Fruit fly (Drosophila melanogaster) whole organism, embryonic: ENCODE data around the gene CG31077.

ENCODE experiments used
- Bgb ChIP-seq: fragments of 200-800 bp; sonication (Bioruptor generic); IDR thresholded peaks from 2 replicates; pipeline ENCODE4 v1.3.6; 2022; ENCODE audit warnings: missing biosample characterization, missing genetic modification characterization; ENCODE audit not compliant: partially characterized antibody
- CG10366 ChIP-seq: fragments of 200-800 bp; sonication (Bioruptor generic); IDR thresholded peaks from 2 replicates; pipeline ENCODE4 v1.3.6; 2022; ENCODE audit warnings: missing biosample characterization, missing genetic modification characterization
- CG10543 ChIP-seq: fragments of 200-800 bp; sonication (Bioruptor generic); optimal IDR thresholded peaks from 3 replicates; lab custom pipeline; 2017; ENCODE audit warnings: missing biosample characterization, mild to moderate bottlenecking, missing genetic modification characterization, moderate library complexity
- CG11085 ChIP-seq: fragments of 200-800 bp; sonication (Bioruptor generic); IDR thresholded peaks from 2 replicates; pipeline ENCODE4 v1.3.6; 2022; ENCODE audit warnings: missing biosample characterization, missing genetic modification characterization
- CG11093 ChIP-seq: fragments of 200-800 bp; sonication (Bioruptor generic); IDR thresholded peaks from 3 replicates; pipeline ENCODE4 v1.3.6; 2022; ENCODE audit warnings: missing biosample characterization, missing genetic modification characterization
- CG11398 ChIP-seq: fragments of 200-800 bp; sonication (Bioruptor generic); optimal IDR thresholded peaks from 2 replicates; lab custom pipeline; 2016; ENCODE audit warnings: missing biosample characterization, missing genetic modification characterization
- CG12769 ChIP-seq: fragments of 200-800 bp; sonication (Bioruptor generic); optimal IDR thresholded peaks from 2 replicates; lab custom pipeline; 2019; ENCODE audit warnings: missing biosample characterization, mild to moderate bottlenecking, missing genetic modification characterization, moderate library complexity
- CG14667 ChIP-seq: fragments of 200-800 bp; sonication (Bioruptor generic); IDR thresholded peaks from 2 replicates; pipeline ENCODE4 v1.3.6; 2022; ENCODE audit warnings: missing biosample characterization, missing genetic modification characterization
- CG15073 ChIP-seq: fragments of 200-800 bp; sonication (Bioruptor generic); optimal IDR thresholded peaks from 2 replicates; lab custom pipeline; 2016; ENCODE audit warnings: missing biosample characterization, missing genetic modification characterization
- CG18476 ChIP-seq: fragments of 200-800 bp; sonication (Bioruptor generic); optimal IDR thresholded peaks from 2 replicates; lab custom pipeline; 2016; ENCODE audit warnings: missing biosample characterization, mild to moderate bottlenecking, missing genetic modification characterization
- CG18599 ChIP-seq: fragments of 200-800 bp; sonication (Bioruptor generic); optimal IDR thresholded peaks from 3 replicates; lab custom pipeline; 2017; ENCODE audit warnings: missing biosample characterization, missing genetic modification characterization, mild to moderate bottlenecking, moderate library complexity, missing genetic modification reagents
- CG31224 ChIP-seq: fragments of 200-800 bp; sonication (Bioruptor generic); IDR thresholded peaks from 2 replicates; pipeline ENCODE4 v1.3.6; 2022; ENCODE audit warnings: missing biosample characterization, missing genetic modification characterization
- CG5180 ChIP-seq: fragments of 200-800 bp; sonication (Bioruptor generic); optimal IDR thresholded peaks from 3 replicates; lab custom pipeline; 2017; ENCODE audit warnings: missing biosample characterization, missing genetic modification characterization, mild to moderate bottlenecking, moderate library complexity, missing genetic modification reagents
- CG5245 ChIP-seq: fragments of 200-800 bp; sonication (Bioruptor generic); optimal IDR thresholded peaks from 3 replicates; lab custom pipeline; 2016; ENCODE audit warnings: missing biosample characterization, missing genetic modification characterization
- CG5953 ChIP-seq: fragments of 200-800 bp; sonication (Bioruptor generic); IDR thresholded peaks from 2 replicates; pipeline ENCODE4 v1.3.6; 2022; ENCODE audit warnings: missing biosample characterization, missing genetic modification characterization
- CG6689 ChIP-seq: fragments of 200-800 bp; sonication (Bioruptor generic); IDR thresholded peaks from 2 replicates; pipeline ENCODE4 v1.3.6; 2022; ENCODE audit warnings: missing biosample characterization, missing genetic modification characterization
- CG7271 ChIP-seq: fragments of 200-800 bp; sonication (Bioruptor generic); optimal IDR thresholded peaks from 2 replicates; lab custom pipeline; 2018; ENCODE audit warnings: missing biosample characterization, mild to moderate bottlenecking, missing genetic modification characterization, moderate library complexity
- CG7839 ChIP-seq: fragments of 200-800 bp; sonication (Bioruptor generic); optimal IDR thresholded peaks from 3 replicates; lab custom pipeline; 2018; ENCODE audit warnings: missing biosample characterization, mild to moderate bottlenecking, missing genetic modification characterization, moderate library complexity
- CG8388 ChIP-seq: fragments of 200-800 bp; sonication (Bioruptor generic); optimal IDR thresholded peaks from 2 replicates; lab custom pipeline; 2019; ENCODE audit warnings: missing biosample characterization, mild to moderate bottlenecking, missing genetic modification characterization, moderate library complexity
- CG9609 ChIP-seq: fragments of 200-800 bp; sonication (Bioruptor generic); optimal IDR thresholded peaks from 3 replicates; lab custom pipeline; 2016; ENCODE audit warnings: missing biosample characterization, missing genetic modification characterization
- D19A ChIP-seq: fragments of 200-800 bp; optimal IDR thresholded peaks from 3 replicates; lab custom pipeline; 2019; ENCODE audit warnings: missing biosample characterization, mild to moderate bottlenecking, missing genetic modification characterization, moderate library complexity
- Dip3 ChIP-seq: fragments of 200-800 bp; sonication (Bioruptor generic); optimal IDR thresholded peaks from 3 replicates; lab custom pipeline; 2016; ENCODE audit warnings: missing biosample characterization, missing genetic modification characterization
- E2f2 ChIP-seq: fragments of 200-800 bp; sonication (Bioruptor generic); IDR thresholded peaks from 2 replicates; pipeline ENCODE4 v1.3.6; 2022; ENCODE audit warnings: missing biosample characterization, missing genetic modification characterization
- Eip74EF ChIP-seq, 2 experiments: fragments of 200-800 bp in 1 of 2; fragments of >200 bp in 1 of 2; sonication (Bioruptor generic) in 1 of 2; optimal IDR thresholded peaks; 2 replicates each; lab custom pipeline; 2017 to 2019; ENCODE audit warnings: missing biosample characterization in 2 of 2, missing genetic modification characterization in 2 of 2, mild to moderate bottlenecking in 1 of 2, moderate library complexity in 1 of 2
- Ets65A ChIP-seq: fragments of 200-800 bp; sonication (Bioruptor generic); peaks from one replicate; lab custom pipeline; 2016; ENCODE audit warnings: missing biosample characterization, missing genetic modification characterization
- Fer1 ChIP-seq: fragments of 200-800 bp; sonication (Bioruptor generic); optimal IDR thresholded peaks from 2 replicates; lab custom pipeline; 2017; ENCODE audit warnings: missing biosample characterization, mild to moderate bottlenecking, missing genetic modification characterization
- HHEX ChIP-seq: fragments of 200-800 bp; sonication (Bioruptor generic); optimal IDR thresholded peaks from 3 replicates; lab custom pipeline; 2017; ENCODE audit warnings: missing biosample characterization, mild to moderate bottlenecking, missing genetic modification characterization, missing genetic modification reagents
- Myb ChIP-seq: fragments of 200-800 bp; sonication (Bioruptor generic); optimal IDR thresholded peaks from 2 replicates; lab custom pipeline; 2016; ENCODE audit warnings: missing biosample characterization, missing genetic modification characterization
- Opbp ChIP-seq: fragments of 200-800 bp; sonication (Bioruptor generic); IDR thresholded peaks from 3 replicates; pipeline ENCODE4 v1.3.6; 2022; ENCODE audit warnings: missing biosample characterization, missing genetic modification characterization; ENCODE audit not compliant: partially characterized antibody
- Poxn ChIP-seq: fragments of 200-800 bp; sonication (Bioruptor generic); IDR thresholded peaks from 2 replicates; pipeline ENCODE4 v1.3.6; 2022; ENCODE audit warnings: missing biosample characterization, missing genetic modification characterization
- Scr ChIP-seq: fragments of 200-800 bp; sonication (Bioruptor generic); IDR thresholded peaks from 2 replicates; pipeline ENCODE4 v1.3.6; 2022; ENCODE audit warnings: missing biosample characterization, missing genetic modification characterization; ENCODE audit not compliant: partially characterized antibody
- Sox100B ChIP-seq: fragments of 200-800 bp; sonication (Bioruptor generic); optimal IDR thresholded peaks from 3 replicates; lab custom pipeline; 2018; ENCODE audit warnings: missing biosample characterization, mild to moderate bottlenecking, missing genetic modification characterization
- Sry-β ChIP-seq: fragments of 200-800 bp; sonication (Bioruptor generic); optimal IDR thresholded peaks from 2 replicates; lab custom pipeline; 2018; ENCODE audit warnings: missing biosample characterization, mild to moderate bottlenecking, missing genetic modification characterization, moderate library complexity
- Trl ChIP-seq, 3 experiments: fragments of >200 bp in 2 of 3; fragments of 200-800 bp in 1 of 3; sonication (Bioruptor generic) in 1 of 3; optimal IDR thresholded peaks; 2 replicates in 1 of 3; 3 replicates in 2 of 3; lab custom pipeline; 2016 to 2017; ENCODE audit warnings: missing biosample characterization in 1 of 3, missing genetic modification characterization in 1 of 3
- ara ChIP-seq: fragments of 200-800 bp; sonication (Bioruptor generic); IDR thresholded peaks from 2 replicates; pipeline ENCODE4 v1.3.6; 2022; ENCODE audit warnings: missing biosample characterization, missing genetic modification characterization
- crol ChIP-seq: fragments of 200-800 bp; sonication (Bioruptor generic); IDR thresholded peaks from 2 replicates; pipeline ENCODE4 v1.3.6; 2022; ENCODE audit warnings: missing biosample characterization, missing genetic modification characterization
- cwo ChIP-seq: fragments of 200-800 bp; sonication (Bioruptor generic); optimal IDR thresholded peaks from 3 replicates; lab custom pipeline; 2017; ENCODE audit warnings: missing biosample characterization, missing genetic modification characterization, mild to moderate bottlenecking, moderate library complexity, missing genetic modification reagents
- fd102C ChIP-seq: fragments of 200-800 bp; sonication (Bioruptor generic); optimal IDR thresholded peaks from 2 replicates; lab custom pipeline; 2018; ENCODE audit warnings: missing biosample characterization, mild to moderate bottlenecking, missing genetic modification characterization, moderate library complexity
- gcm2 ChIP-seq: fragments of 200-800 bp; sonication (Bioruptor generic); optimal IDR thresholded peaks from 2 replicates; lab custom pipeline; 2016; ENCODE audit warnings: missing biosample characterization, missing genetic modification characterization
- gem ChIP-seq: fragments of 200-800 bp; sonication (Bioruptor generic); optimal IDR thresholded peaks from 2 replicates; lab custom pipeline; 2019; ENCODE audit warnings: missing biosample characterization, mild to moderate bottlenecking, missing genetic modification characterization, moderate library complexity
- gro ChIP-seq: fragments of 200-800 bp; sonication (Bioruptor generic); optimal IDR thresholded peaks from 2 replicates; lab custom pipeline; 2016; ENCODE audit warnings: missing biosample characterization, missing genetic modification characterization
- insv ChIP-seq, 2 experiments: fragments of 200-800 bp; sonication (Bioruptor generic); optimal IDR thresholded peaks; 3 replicates each; lab custom pipeline; 2016 to 2018; ENCODE audit warnings: missing biosample characterization in 2 of 2, missing genetic modification characterization in 2 of 2
- knrl ChIP-seq: fragments of 200-800 bp; sonication (Bioruptor generic); IDR thresholded peaks from 3 replicates; pipeline ENCODE4 v1.3.6; 2022; ENCODE audit warnings: missing biosample characterization, missing genetic modification characterization; ENCODE audit not compliant: partially characterized antibody
- lilli ChIP-seq: fragments of 200-800 bp; sonication (Bioruptor generic); optimal IDR thresholded peaks from 3 replicates; lab custom pipeline; 2016; ENCODE audit warnings: missing biosample characterization, missing genetic modification characterization
- pb ChIP-seq: fragments of 200-800 bp; sonication (Bioruptor generic); optimal IDR thresholded peaks from 3 replicates; lab custom pipeline; 2016; ENCODE audit warnings: missing biosample characterization, missing genetic modification characterization
- sna ChIP-seq: fragments of 200-800 bp; sonication (Bioruptor generic); IDR thresholded peaks from 2 replicates; pipeline ENCODE4 v1.3.6; 2022; ENCODE audit warnings: missing biosample characterization, missing genetic modification characterization; ENCODE audit not compliant: partially characterized antibody
- tgo ChIP-seq: fragments of 200-800 bp; sonication (Bioruptor generic); IDR thresholded peaks from 3 replicates; pipeline ENCODE4 v1.3.6; 2022; ENCODE audit warnings: missing biosample characterization, missing genetic modification characterization
- toy ChIP-seq: fragments of 200-800 bp; sonication (Bioruptor generic); IDR thresholded peaks from 2 replicates; pipeline ENCODE4 v1.3.6; 2022; ENCODE audit warnings: missing biosample characterization, missing genetic modification characterization
- yki ChIP-seq: fragments of >200 bp; optimal IDR thresholded peaks from 3 replicates; lab custom pipeline; 2018
- z ChIP-seq: fragments of 200-800 bp; sonication (Bioruptor generic); IDR thresholded peaks from 3 replicates; pipeline ENCODE4 v1.3.6; 2022; ENCODE audit warnings: missing biosample characterization, missing genetic modification characterization

Gene CG31077

DNA sequence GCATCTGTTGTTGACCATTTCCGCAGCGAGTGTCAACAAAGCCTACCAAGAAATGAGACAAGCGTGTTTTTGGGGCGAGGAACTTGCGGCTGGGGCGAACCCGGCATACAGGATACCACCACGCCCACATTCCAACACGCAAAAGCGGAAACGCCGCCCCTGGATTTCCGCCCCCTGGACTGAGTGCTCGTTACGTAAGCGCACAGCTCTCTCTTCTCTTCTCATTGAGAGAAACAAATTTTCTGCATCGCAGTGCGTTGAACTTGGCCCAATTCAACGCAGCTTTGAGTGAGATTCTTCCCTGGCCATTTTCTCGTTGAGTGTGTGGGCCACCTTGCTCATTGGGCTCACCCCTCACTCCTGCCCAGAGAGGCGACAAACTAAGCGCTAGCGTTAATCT, 39.1 kb upstream of the CG31077 start (continued):
- TF ChIP-seq Bgb (GFP tag; lab: Robert Waterston, UW) = peak; percentile 37; the same call in 1 of the 2 replicates
- no peak for TF ChIP-seq Poxn (GFP tag; lab: Robert Waterston, UW)
- TF ChIP-seq pb (GFP tag; lab: Kevin White, UChicago) = no peak
- no peak for TF ChIP-seq CG12769 (tag; lab: Kevin White, UChicago)
- TF ChIP-seq CG31224 = no peak
- no peak for TF ChIP-seq CG14667 (GFP tag; lab: Robert Waterston, UW)
- no peak for TF ChIP-seq CG15073 (GFP tag; lab: Kevin White, UChicago)
- TF ChIP-seq CG8388 (GFP tag; lab: Kevin White, UChicago) = no peak
- no peak for TF ChIP-seq gcm2 (GFP tag; lab: Kevin White, UChicago)
- TF ChIP-seq CG11398 (GFP tag; lab: Kevin White, UChicago) = no peak
- no peak for TF ChIP-seq CG11085 (GFP tag; lab: Robert Waterston, UW)
- TF ChIP-seq Fer1 (GFP tag; lab: Kevin White, UChicago) = peak; percentile 27
- TF ChIP-seq Scr (GFP tag; lab: Robert Waterston, UW) = no peak
- TF ChIP-seq Eip74EF (GFP tag; optimal IDR thresholded peaks at IDR 0.05; lab: Kevin White, UChicago) = no peak
- TF ChIP-seq cwo (GFP tag; lab: Kevin White, UChicago) = no peak
- no peak for TF ChIP-seq HHEX (GFP tag; lab: Kevin White, UChicago)
- peak; percentile 11 for TF ChIP-seq CG10543
- no peak for TF ChIP-seq ara (GFP tag; lab: Robert Waterston, UW)
- TF ChIP-seq CG18476 (GFP tag; lab: Kevin White, UChicago) = no peak
- TF ChIP-seq CG18599 (GFP tag; lab: Kevin White, UChicago) = peak; percentile 38
- no peak for TF ChIP-seq D19A (tag; lab: Kevin White, UChicago)
- TF ChIP-seq Myb (GFP tag; lab: Kevin White, UChicago) = no peak
- no peak for TF ChIP-seq CG7271 (tag; lab: Kevin White, UChicago)
- no peak for TF ChIP-seq CG7839 (tag; lab: Kevin White, UChicago)
- TF ChIP-seq tgo (GFP tag; lab: Robert Waterston, UW) = no peak
- TF ChIP-seq gro (GFP tag; lab: Kevin White, UChicago) = no peak
- TF ChIP-seq CG10366 (GFP tag; lab: Robert Waterston, UW) = no peak
- TF ChIP-seq Opbp (GFP tag; lab: Robert Waterston, UW) = no peak
- TF ChIP-seq insv (GFP tag; optimal IDR thresholded peaks at IDR 0.05; lab: Kevin White, UChicago) = no peak
- TF ChIP-seq CG9609 (GFP tag; lab: Kevin White, UChicago) = no peak
- peak; percentile 81 for TF ChIP-seq Ets65A (GFP tag; lab: Kevin White, UChicago)
- no peak for TF ChIP-seq lilli (GFP tag; lab: Kevin White, UChicago)
- TF ChIP-seq CG5180 = no peak
- TF ChIP-seq CG5953 (GFP tag; lab: Robert Waterston, UW) = 0 out of 2 replicates have a peak, but pooled peaks have one; percentile 49
- TF ChIP-seq CG6689 (GFP tag; lab: Robert Waterston, UW) = no peak
- no peak for TF ChIP-seq CG5245 (GFP tag; lab: Kevin White, UChicago)
- TF ChIP-seq crol (GFP tag; lab: Robert Waterston, UW) = peak; percentile 30; the same call in 1 of the 2 replicates
- no peak for TF ChIP-seq E2f2 (GFP tag; lab: Robert Waterston, UW)
- TF ChIP-seq toy (GFP tag; lab: Robert Waterston, UW) = peak; percentile 46; the same call in 1 of the 2 replicates
- TF ChIP-seq gem (tag; lab: Kevin White, UChicago) = no peak
- TF ChIP-seq sna (GFP tag; lab: Robert Waterston, UW) = 0 out of 2 replicates have a peak, but pooled peaks have one; percentile 33
- TF ChIP-seq Trl (optimal IDR thresholded peaks at IDR 0.05; lab: Kevin White, UChicago) = peak; percentile 31 to 32
- no peak for TF ChIP-seq Trl (GFP tag; optimal IDR thresholded peaks at IDR 0.05; lab: Kevin White, UChicago)
- TF ChIP-seq Dip3 (GFP tag; lab: Kevin White, UChicago) = no peak
- TF ChIP-seq fd102C (GFP tag; lab: Kevin White, UChicago) = no peak
- TF ChIP-seq Sry-β (GFP tag; lab: Kevin White, UChicago) = no peak
- TF ChIP-seq CG11093 = 0 out of 3 replicates have a peak, but pooled peaks have one; percentile 48
- peak; percentile 95 for TF ChIP-seq z (GFP tag; lab: Robert Waterston, UW)
- TF ChIP-seq Sox100B (GFP tag; lab: Kevin White, UChicago) = no peak
- 0 out of 3 replicates have a peak, but pooled peaks have one; percentile 13 for TF ChIP-seq knrl
- TF ChIP-seq yki = no peak
